Worm (Caenorhabditis elegans): Measurements from ENCODE around the gene clec-174.

- TF ChIP-seq ztf-4 (tag; optimal IDR thresholded peaks at IDR 0.05) = no peak
- no peak for TF ChIP-seq unc-86 (tag; optimal IDR thresholded peaks at IDR 0.05)
- TF ChIP-seq ceh-90 (tag; optimal IDR thresholded peaks at IDR 0.05) = no peak
- TF ChIP-seq egl-27 (tag; optimal IDR thresholded peaks at IDR 0.05) = no peak
- no peak for TF ChIP-seq elt-3 (tag; optimal IDR thresholded peaks at IDR 0.05)
- no peak for TF ChIP-seq nhr-11 (tag; optimal IDR thresholded peaks at IDR 0.05)
- TF ChIP-seq fos-1 (tag; optimal IDR thresholded peaks at IDR 0.05) = no peak
- TF ChIP-seq nhr-90 (tag; optimal IDR thresholded peaks at IDR 0.05; ENCODE audit: poor library complexity) = no peak
- TF ChIP-seq blmp-1 (tag; optimal IDR thresholded peaks at IDR 0.05) = no peak
- no peak for TF ChIP-seq ama-1 (optimal IDR thresholded peaks at IDR 0.05)
- no peak for TF ChIP-seq unc-62 (GFP tag; optimal IDR thresholded peaks at IDR 0.05)
- TF ChIP-seq snu-23 (GFP tag; optimal IDR thresholded peaks at IDR 0.05) = no peak
- TF ChIP-seq aly-2 (tag; optimal IDR thresholded peaks at IDR 0.05) = no peak
Observed at ce11 chrIV:3965013-3965412, 23.5 kb upstream of the clec-174 start, which contains the start of gene clec-76.

Data from whole organism, L1 larva.